Worm (Caenorhabditis elegans) whole organism, late embryonic: ENCODE data around the gene F13C5.1.

Source experiments
- ceh-9 ChIP-seq: sonication (generic microtip); optimal IDR thresholded peaks from 2 replicates; lab custom pipeline; 2016; ENCODE audit warnings: mild to moderate bottlenecking, missing genetic modification characterization, inconsistent platforms, missing compliant biosample characterization
- ets-4 ChIP-seq: sonication (generic microtip); optimal IDR thresholded peaks from 2 replicates; lab custom pipeline; 2016; ENCODE audit warnings: missing genetic modification characterization, missing compliant biosample characterization
- lim-6 ChIP-seq: sonication (generic microtip); optimal IDR thresholded peaks from 2 replicates; lab custom pipeline; 2016; ENCODE audit warnings: missing genetic modification characterization, missing compliant biosample characterization
- mec-3 ChIP-seq: sonication (generic microtip); optimal IDR thresholded peaks from 2 replicates; lab custom pipeline; 2016; ENCODE audit warnings: borderline replicate concordance, missing genetic modification characterization, missing compliant biosample characterization
- nfya-1 ChIP-seq: sonication (generic microtip); optimal IDR thresholded peaks from 2 replicates; lab custom pipeline; 2017; ENCODE audit warnings: missing genetic modification characterization, mild to moderate bottlenecking, missing compliant biosample characterization, antibody characterized with exemption, moderate library complexity
- pqm-1 ChIP-seq: sonication (generic microtip); optimal IDR thresholded peaks from 2 replicates; lab custom pipeline; 2016; ENCODE audit warnings: missing genetic modification characterization, missing compliant biosample characterization
- sdc-2 ChIP-seq: sonication (generic microtip); optimal IDR thresholded peaks from 2 replicates; lab custom pipeline; 2016; ENCODE audit warnings: missing genotype, missing genetic modification characterization, missing compliant biosample characterization
- zip-5 ChIP-seq: sonication (generic microtip); optimal IDR thresholded peaks from 2 replicates; lab custom pipeline; 2016; ENCODE audit warnings: missing genetic modification characterization, missing compliant biosample characterization

DNA sequence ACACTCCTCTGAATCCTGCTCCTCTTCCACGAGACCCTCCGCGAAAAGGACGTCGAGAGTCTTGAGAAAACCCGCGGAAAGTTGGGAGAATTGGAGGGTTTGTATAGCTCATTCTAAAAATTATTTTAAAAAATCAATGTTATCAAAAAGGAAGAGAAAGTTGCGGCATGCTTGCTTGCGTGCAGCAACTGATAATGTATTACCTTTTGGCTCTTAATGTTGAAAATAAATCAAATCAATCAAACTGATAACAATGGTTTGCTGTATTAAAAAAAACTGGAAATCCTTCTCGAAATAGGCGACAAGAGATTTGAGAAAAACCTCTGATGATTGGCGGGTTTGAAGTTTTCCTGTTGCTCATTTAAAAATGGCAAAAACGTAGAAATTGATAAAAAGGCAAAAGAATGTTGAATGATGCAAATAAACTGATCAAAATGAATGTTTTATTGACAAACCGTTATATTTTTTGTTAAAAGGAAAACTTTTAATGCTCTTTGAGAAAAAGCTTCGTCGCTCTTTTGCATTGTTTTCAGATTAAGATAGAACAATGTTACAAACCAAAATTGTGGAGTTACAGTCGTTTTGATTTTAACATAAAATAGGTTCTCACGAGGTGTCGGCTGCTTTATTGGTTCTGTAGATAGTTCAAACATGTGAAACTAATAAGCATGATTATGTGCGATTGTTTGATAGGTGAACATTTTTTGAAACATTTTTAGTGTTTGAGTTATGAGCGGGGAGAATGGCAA, 46.7 kb upstream of the F13C5.1 start:
- TF ChIP-seq nfya-1 (tag; lab: Kevin White, UChicago): no peak
- TF ChIP-seq zip-5: no peak
- no peak for TF ChIP-seq mec-3 (tag; lab: Kevin White, UChicago)
- TF ChIP-seq ets-4 (tag; lab: Kevin White, UChicago): no peak
- no peak for TF ChIP-seq sdc-2 (tag; lab: Kevin White, UChicago)
- no peak for TF ChIP-seq lim-6 (tag; lab: Kevin White, UChicago)
- TF ChIP-seq ceh-9 (tag; lab: Kevin White, UChicago): no peak
- no peak for TF ChIP-seq pqm-1 (tag; lab: Kevin White, UChicago)
